Worm (Caenorhabditis elegans) whole organism, L4 larva: ENCODE measurements around the gene srx-73.
"Not testable (repeated sequence)": the region's sequence is repeated elsewhere in the genome, so short reads cannot be mapped to it uniquely, and the experiment has no call there.

Experiments used
- D1046.2 ChIP-seq: fragments of 200-800 bp; sonication (Bioruptor generic); IDR thresholded peaks from 2 replicates; pipeline ENCODE4 v1.3.6; 2022; ENCODE audit warnings: missing genetic modification characterization, missing compliant biosample characterization
- F26F4.8 ChIP-seq: fragments of 200-800 bp; sonication (Bioruptor generic); conservative IDR thresholded peaks from 2 replicates; pipeline ENCODE4 v1.3.6; 2022; ENCODE audit warnings: missing genetic modification characterization, missing compliant biosample characterization
- Y105C5A.15 ChIP-seq: fragments of 200-800 bp; sonication (Bioruptor generic); IDR thresholded peaks from 2 replicates; pipeline ENCODE4 v1.3.6; 2022; ENCODE audit warnings: missing genetic modification characterization, missing compliant biosample characterization
- Y48G9A.11 ChIP-seq: fragments of 200-800 bp; sonication (Bioruptor generic); IDR thresholded peaks from 2 replicates; pipeline ENCODE4 v1.3.6; 2022; ENCODE audit warnings: missing genetic modification reagents, missing genetic modification characterization, missing compliant biosample characterization
- Y75B8A.6 ChIP-seq: fragments of 200-800 bp; sonication (Bioruptor generic); IDR thresholded peaks from 2 replicates; pipeline ENCODE4 v1.3.6; 2022; ENCODE audit warnings: missing genetic modification reagents, missing genetic modification characterization, missing compliant biosample characterization
- ZK337.2 ChIP-seq: fragments of 200-800 bp; sonication (Bioruptor generic); IDR thresholded peaks from 2 replicates; pipeline ENCODE4 v1.3.6; 2022; ENCODE audit warnings: missing genetic modification reagents, missing genetic modification characterization, missing compliant biosample characterization
- aha-1 ChIP-seq: fragments of 150-350 bp; peaks from one replicate; lab custom pipeline; 2014; ENCODE audit warnings: missing biosample characterization, missing genetic modification characterization
- aly-2 ChIP-seq: sonication (generic microtip); optimal IDR thresholded peaks from 2 replicates; lab custom pipeline; 2018; ENCODE audit warnings: missing biosample characterization, missing genetic modification characterization
- arid-1 ChIP-seq: fragments of 200-800 bp; sonication (Bioruptor generic); conservative IDR thresholded peaks from 2 replicates; pipeline ENCODE4 v1.3.6; 2022; ENCODE audit warnings: missing genetic modification reagents, missing genetic modification characterization, missing compliant biosample characterization
- attf-4 ChIP-seq: sonication (generic microtip); optimal IDR thresholded peaks from 3 replicates; lab custom pipeline; 2017; ENCODE audit warnings: missing biosample characterization, missing genetic modification characterization
- ceh-44 ChIP-seq: fragments of 200-800 bp; sonication (Bioruptor generic); IDR thresholded peaks from 2 replicates; pipeline ENCODE4 v1.3.6; 2022; ENCODE audit warnings: missing genetic modification reagents, missing genetic modification characterization, missing compliant biosample characterization
- ctbp-1 ChIP-seq: fragments of 200-800 bp; sonication (Bioruptor generic); IDR thresholded peaks from 2 replicates; pipeline ENCODE4 v1.3.6; 2022; ENCODE audit warnings: missing genetic modification reagents, missing genetic modification characterization, missing compliant biosample characterization
- daf-16 ChIP-seq, 3 experiments: sonication (generic microtip); optimal IDR thresholded peaks; 2 replicates each; lab custom pipeline; 2016 to 2017; ENCODE audit warnings: missing genetic modification characterization in 3 of 3, missing genetic modification reagents in 3 of 3, mild to moderate bottlenecking in 2 of 3, missing compliant biosample characterization in 2 of 3, missing biosample characterization in 1 of 3, moderate library complexity in 1 of 3
- daf-8 ChIP-seq: fragments of 200-800 bp; sonication (Bioruptor generic); IDR thresholded peaks from 2 replicates; pipeline ENCODE4 v1.3.6; 2022; ENCODE audit warnings: missing genetic modification characterization, missing compliant biosample characterization
- dmd-6 ChIP-seq: fragments of 200-800 bp; sonication (Bioruptor generic); IDR thresholded peaks from 2 replicates; pipeline ENCODE4 v1.3.6; 2022; ENCODE audit warnings: missing genetic modification reagents, missing genetic modification characterization, missing compliant biosample characterization
- dmd-8 ChIP-seq: fragments of 200-800 bp; sonication (Bioruptor generic); IDR thresholded peaks from 2 replicates; pipeline ENCODE4 v1.3.6; 2022; ENCODE audit warnings: missing genetic modification characterization, missing compliant biosample characterization
- dpl-1 ChIP-seq: fragments of 150-350 bp; optimal IDR thresholded peaks from 2 replicates; lab custom pipeline; 2014; ENCODE audit warnings: missing biosample characterization, missing genetic modification reagents, missing genetic modification characterization
- dve-1 ChIP-seq: sonication (generic microtip); optimal IDR thresholded peaks from 2 replicates; lab custom pipeline; 2017; ENCODE audit warnings: antibody characterized with exemption, mild to moderate bottlenecking, missing genetic modification characterization, missing compliant biosample characterization; ENCODE audit not compliant: insufficient read depth
- egl-43 ChIP-seq: fragments of 200-800 bp; sonication (Bioruptor generic); IDR thresholded peaks from 2 replicates; pipeline ENCODE4 v1.3.6; 2022; ENCODE audit warnings: missing genetic modification reagents, missing genetic modification characterization, missing compliant biosample characterization
- hlh-11 ChIP-seq: fragments of 200-800 bp; sonication (Bioruptor generic); optimal IDR thresholded peaks from 2 replicates; lab custom pipeline; 2018; ENCODE audit warnings: mild to moderate bottlenecking, missing genetic modification characterization, missing compliant biosample characterization
- hlh-30 ChIP-seq: sonication (generic microtip); optimal IDR thresholded peaks from 2 replicates; lab custom pipeline; 2017; ENCODE audit warnings: antibody characterized with exemption, mild to moderate bottlenecking, missing genetic modification characterization, missing compliant biosample characterization; ENCODE audit not compliant: insufficient read depth
- hmg-1.1 ChIP-seq: fragments of 200-800 bp; sonication (Bioruptor generic); IDR thresholded peaks from 2 replicates; pipeline ENCODE4 v1.3.6; 2022; ENCODE audit warnings: missing genetic modification reagents, missing genetic modification characterization, missing compliant biosample characterization
- jun-1 ChIP-seq: fragments of 150-350 bp; optimal IDR thresholded peaks from 2 replicates; lab custom pipeline; 2014; ENCODE audit warnings: missing biosample characterization, missing genetic modification reagents, missing genetic modification characterization
- lim-7 ChIP-seq: fragments of 200-800 bp; sonication (Bioruptor generic); IDR thresholded peaks from 2 replicates; pipeline ENCODE4 v1.3.6; 2022; ENCODE audit warnings: missing genetic modification characterization, missing compliant biosample characterization
- lin-13 ChIP-seq: fragments of 150-350 bp; optimal IDR thresholded peaks from 2 replicates; lab custom pipeline; 2014; ENCODE audit warnings: missing biosample characterization, missing genetic modification reagents, missing genetic modification characterization
- madf-5 ChIP-seq, 2 experiments: fragments of 200-800 bp; sonication (Bioruptor generic); IDR thresholded peaks; 2 replicates each; pipeline ENCODE4 v1.3.6; 2022; ENCODE audit warnings: missing compliant biosample characterization in 2 of 2, missing genetic modification characterization in 2 of 2
- madf-9 ChIP-seq: fragments of 200-800 bp; sonication (Bioruptor generic); conservative IDR thresholded peaks from 2 replicates; pipeline ENCODE4 v1.3.6; 2022; ENCODE audit warnings: missing genetic modification reagents, missing genetic modification characterization, missing compliant biosample characterization
- mep-1 ChIP-seq: fragments of 150-350 bp; sonication (generic microtip); optimal IDR thresholded peaks from 3 replicates; lab custom pipeline; 2014; ENCODE audit warnings: missing biosample characterization, missing genetic modification characterization
- nhr-28 ChIP-seq: fragments of 150-350 bp; optimal IDR thresholded peaks from 2 replicates; lab custom pipeline; 2014; ENCODE audit warnings: missing biosample characterization, missing genetic modification characterization
- nhr-41 ChIP-seq: fragments of 200-800 bp; sonication (Bioruptor generic); IDR thresholded peaks from 2 replicates; pipeline ENCODE4 v1.3.6; 2022; ENCODE audit warnings: missing genetic modification reagents, missing genetic modification characterization, missing compliant biosample characterization
- nhr-42 ChIP-seq: fragments of 200-800 bp; sonication (Bioruptor generic); IDR thresholded peaks from 2 replicates; pipeline ENCODE4 v1.3.6; 2022; ENCODE audit warnings: missing genetic modification characterization, missing compliant biosample characterization
- nhr-77 ChIP-seq: fragments of 150-350 bp; optimal IDR thresholded peaks from 2 replicates; lab custom pipeline; 2014; ENCODE audit warnings: missing biosample characterization, missing genetic modification characterization
- pha-4 ChIP-seq, 2 experiments: fragments of 150-350 bp in 1 of 2; fragments of 200-800 bp in 1 of 2; sonication (Bioruptor generic) in 1 of 2; IDR thresholded peaks in 1 of 2; optimal IDR thresholded peaks in 1 of 2; 2 replicates each; pipeline versions ENCODE4 v1.3.6 to Lab custom; 2014 to 2022; ENCODE audit warnings: missing genetic modification characterization in 2 of 2, missing genetic modification reagents in 2 of 2, missing biosample characterization in 1 of 2, missing compliant biosample characterization in 1 of 2
- php-3 ChIP-seq: fragments of 200-800 bp; sonication (Bioruptor generic); IDR thresholded peaks from 2 replicates; pipeline ENCODE4 v1.3.6; 2022; ENCODE audit warnings: missing genetic modification reagents, missing genetic modification characterization, missing compliant biosample characterization
- pqm-1 ChIP-seq: sonication (generic microtip); optimal IDR thresholded peaks from 2 replicates; lab custom pipeline; 2017; ENCODE audit warnings: missing biosample characterization, missing genetic modification characterization
- saeg-2 ChIP-seq: fragments of 200-800 bp; sonication (Bioruptor generic); IDR thresholded peaks from 2 replicates; pipeline ENCODE4 v1.3.6; 2022; ENCODE audit warnings: missing genetic modification reagents, missing genetic modification characterization, missing compliant biosample characterization
- set-16 ChIP-seq: fragments of 200-800 bp; sonication (Bioruptor generic); IDR thresholded peaks from 2 replicates; pipeline ENCODE4 v1.3.6; 2022; ENCODE audit warnings: missing genetic modification reagents, missing genetic modification characterization, missing compliant biosample characterization
- skn-1 ChIP-seq: fragments of 150-350 bp; optimal IDR thresholded peaks from 2 replicates; lab custom pipeline; 2014; ENCODE audit warnings: missing biosample characterization, missing genetic modification characterization
- snpc-1.2 ChIP-seq: fragments of 200-800 bp; sonication (Bioruptor generic); IDR thresholded peaks from 2 replicates; pipeline ENCODE4 v1.3.6; 2022; ENCODE audit warnings: missing genetic modification reagents, missing genetic modification characterization, missing compliant biosample characterization
- tra-1 ChIP-seq: fragments of 200-800 bp; sonication (Bioruptor generic); IDR thresholded peaks from 2 replicates; pipeline ENCODE4 v1.3.6; 2022; ENCODE audit warnings: missing genetic modification reagents, missing genetic modification characterization, missing compliant biosample characterization
- zfp-3 ChIP-seq: fragments of 200-800 bp; sonication (Bioruptor generic); conservative IDR thresholded peaks from 2 replicates; pipeline ENCODE4 v1.3.6; 2022; ENCODE audit warnings: missing genetic modification reagents, missing genetic modification characterization, missing compliant biosample characterization
- ztf-7 ChIP-seq: fragments of 150-350 bp; optimal IDR thresholded peaks from 2 replicates; lab custom pipeline; 2014; ENCODE audit warnings: missing biosample characterization, missing genetic modification characterization

The srx-73 gene

DNA sequence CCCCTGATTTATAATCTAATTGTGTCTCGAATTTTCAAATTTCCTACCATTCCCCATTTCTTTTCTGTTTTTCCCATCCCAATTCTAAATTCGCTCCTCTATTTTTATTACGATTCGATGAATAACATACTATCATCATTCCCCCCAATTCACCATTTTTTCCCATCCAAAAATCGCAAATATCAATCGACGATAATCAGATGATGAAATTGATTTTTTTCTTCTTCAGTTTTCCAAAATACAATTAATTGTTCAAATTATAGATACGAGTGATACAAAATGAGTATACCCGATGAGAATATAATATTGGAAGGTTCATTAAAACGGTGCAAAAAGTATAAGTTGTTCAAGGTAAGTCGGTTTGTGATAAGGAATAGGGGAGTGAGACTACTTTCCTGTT is 22.9 kb downstream of the srx-73 start, which contains the start of gene soc-1:
Gene soc-1 (plus strand): TSS at position 262 of the 400 bp plus-strand sequence.
- TF ChIP-seq hmg-1.1 (GFP tag; lab: Robert Waterston, UW): no peak
- no peak for TF ChIP-seq aha-1
- peak; percentile 8 for TF ChIP-seq dve-1 (tag; lab: Kevin White, UChicago)
- TF ChIP-seq zfp-3 (GFP tag; lab: Robert Waterston, UW): no peak
- peak; percentile 76 for TF ChIP-seq ztf-7

DNA sequence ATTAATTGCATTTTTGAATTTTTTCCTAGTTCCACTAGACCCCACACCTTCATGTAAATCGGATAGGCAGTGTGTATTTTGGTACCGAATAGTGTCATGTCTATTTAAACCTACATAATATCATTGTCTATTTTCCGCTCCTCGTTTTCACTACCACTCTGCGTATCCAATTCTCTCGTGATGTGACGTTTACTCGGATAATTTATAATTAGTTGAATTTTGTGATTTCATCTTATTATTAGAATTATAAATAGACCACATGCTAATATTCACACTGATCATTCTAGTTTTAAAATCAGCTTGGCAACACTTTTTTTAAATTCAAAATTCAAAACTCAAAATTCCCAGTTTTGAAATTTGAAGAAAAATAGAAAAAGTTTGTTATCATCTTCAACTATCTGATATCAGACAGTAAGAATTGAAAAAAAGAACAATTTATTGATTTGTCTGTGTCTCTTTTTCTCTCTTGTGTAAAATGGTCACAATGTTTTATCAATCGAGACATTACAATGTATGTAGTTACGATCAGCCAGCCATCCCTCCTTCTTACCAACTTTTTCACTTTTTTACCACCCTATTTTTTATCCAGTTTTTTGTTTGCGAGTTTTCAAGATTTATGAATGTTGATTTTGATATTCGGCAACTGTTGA is 24.9 kb downstream of the srx-73 start:
- TF ChIP-seq nhr-28: peak; percentile 63
- peak; percentile 64 for TF ChIP-seq dve-1 (tag; lab: Kevin White, UChicago)
- TF ChIP-seq jun-1 (tag; lab: Kevin White, UChicago): no peak
- no peak for TF ChIP-seq ztf-7
- peak; percentile 23 for TF ChIP-seq mep-1 (tag; lab: Kevin White, UChicago)
- TF ChIP-seq hlh-11: peak; percentile 14
- peak; percentile 58 for TF ChIP-seq hlh-30 (tag; lab: Kevin White, UChicago)
- no peak for TF ChIP-seq daf-16 (GFP tag; optimal IDR thresholded peaks at IDR 0.05; lab: Kevin White, UChicago)
- TF ChIP-seq daf-16 (tag; optimal IDR thresholded peaks at IDR 0.05; lab: Kevin White, UChicago): peak; percentile 69
- TF ChIP-seq nhr-77 (tag; lab: Kevin White, UChicago): no peak
- peak; percentile 49 for TF ChIP-seq pqm-1 (tag; lab: Kevin White, UChicago)

DNA sequence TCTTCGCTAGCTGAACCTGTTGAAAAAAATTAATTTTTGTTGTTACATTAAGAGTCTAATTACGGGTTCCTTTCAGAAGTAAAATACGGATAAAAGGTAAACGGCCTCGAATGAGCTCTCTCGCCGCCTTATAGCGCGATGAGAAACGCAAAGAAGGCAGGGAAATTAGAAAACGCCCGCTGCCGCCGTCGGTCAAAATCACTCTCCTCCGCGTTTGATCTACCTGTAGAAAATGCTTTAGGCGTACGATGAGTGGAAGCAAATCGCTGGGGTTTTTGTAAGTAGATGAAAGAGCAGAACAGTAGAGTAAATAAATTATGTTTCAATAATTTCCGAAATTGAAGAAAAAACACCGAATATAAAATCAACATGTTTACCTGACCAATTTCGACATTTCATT is 28.4 kb downstream of the srx-73 start:
- TF ChIP-seq tra-1 (GFP tag; lab: Robert Waterston, UW) (no peak), nhr-28 (no peak), aly-2 (no peak), hlh-30 (tag; lab: Kevin White, UChicago) (no peak), attf-4 (tag; lab: Kevin White, UChicago) (no peak), ztf-7 (no peak), dpl-1 (no peak), skn-1 (tag; lab: Kevin White, UChicago) (no peak), egl-43 (GFP tag; lab: Robert Waterston, UW) (no peak), dmd-6 (GFP tag; lab: Robert Waterston, UW) (no peak), lin-13 (GFP tag; lab: Kevin White, UChicago) (no peak), nhr-42 (GFP tag; lab: Robert Waterston, UW) (no peak), lim-7 (no peak), daf-8 (GFP tag; lab: Robert Waterston, UW) (no peak)

DNA sequence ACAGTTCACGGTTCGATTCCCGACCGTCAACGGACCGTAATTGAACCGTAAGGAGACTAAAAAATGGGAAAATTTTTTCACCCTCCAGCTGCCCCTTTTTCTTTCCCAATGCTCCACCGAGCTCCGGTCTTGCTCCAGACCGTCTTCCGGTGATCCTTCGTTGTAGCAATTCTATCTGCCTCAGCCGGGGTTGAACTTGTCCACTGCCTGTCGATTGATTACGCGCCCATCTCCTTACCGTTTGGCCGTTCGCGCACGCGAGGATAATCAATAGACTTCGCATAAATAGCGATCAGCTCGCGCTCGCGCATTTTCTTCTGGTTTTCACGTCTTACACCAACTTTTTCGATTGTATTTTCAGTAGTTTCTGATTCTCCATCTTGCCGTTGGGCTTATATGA is 32.7 kb downstream of the srx-73 start:
- TF ChIP-seq php-3 (GFP tag; lab: Robert Waterston, UW): peak; percentile 50; the same call in 1 of the 2 replicates
- peak; percentile 64; the same call in 1 of the 2 replicates for TF ChIP-seq nhr-41
- peak; percentile 82 for TF ChIP-seq snpc-1.2
- peak; percentile 64; the same call in 1 of the 2 replicates for TF ChIP-seq ZK337.2 (GFP tag; lab: Robert Waterston, UW)
- TF ChIP-seq saeg-2 (GFP tag; lab: Robert Waterston, UW): peak; percentile 55; the same call in 1 of the 2 replicates
- 0 out of 2 replicates have a peak, but pooled peaks have one; percentile 29 for TF ChIP-seq daf-8 (GFP tag; lab: Robert Waterston, UW)
- TF ChIP-seq set-16: peak; percentile 58
- TF ChIP-seq ctbp-1: 0 out of 2 replicates have a peak, but pooled peaks have one; percentile 42
- peak; percentile 54 for TF ChIP-seq Y48G9A.11 (GFP tag; lab: Robert Waterston, UW)
- peak; percentile 79 for TF ChIP-seq pha-4 (GFP tag; IDR thresholded peaks at IDR 0.05; lab: Robert Waterston, UW)
- not testable (repeated sequence) for TF ChIP-seq pha-4 (tag; optimal IDR thresholded peaks at IDR 0.05; lab: Kevin White, UChicago)
- TF ChIP-seq tra-1 (GFP tag; lab: Robert Waterston, UW): 0 out of 2 replicates have a peak, but pooled peaks have one; percentile 51
- 0 out of 2 replicates have a peak, but pooled peaks have one; percentile 29 for TF ChIP-seq D1046.2 (GFP tag; lab: Robert Waterston, UW)
- peak; percentile 80 for TF ChIP-seq lim-7
- TF ChIP-seq dmd-8 (GFP tag; lab: Robert Waterston, UW): peak; percentile 96
- TF ChIP-seq zfp-3 (GFP tag; lab: Robert Waterston, UW): 0 out of 2 replicates have a peak, but pooled peaks have one; percentile 21
- TF ChIP-seq Y75B8A.6 (GFP tag; lab: Robert Waterston, UW): 0 out of 2 replicates have a peak, but pooled peaks have one; percentile 32
- peak; percentile 78 for TF ChIP-seq ceh-44 (GFP tag; lab: Robert Waterston, UW)
- TF ChIP-seq F26F4.8 (GFP tag; lab: Robert Waterston, UW): peak; percentile 90; the same call in 1 of the 2 replicates
- peak; percentile 58; the same call in 1 of the 2 replicates for TF ChIP-seq madf-9 (GFP tag; lab: Robert Waterston, UW)
- TF ChIP-seq Y105C5A.15 (GFP tag; lab: Robert Waterston, UW): peak; percentile 83; the same call in 1 of the 2 replicates
- peak; percentile 70 for TF ChIP-seq arid-1 (GFP tag; lab: Robert Waterston, UW)
- peak; percentile 44 to 89; a peak in 3 of 4 replicates for TF ChIP-seq madf-5 (GFP tag; IDR thresholded peaks at IDR 0.05; lab: Robert Waterston, UW)
